Worm (Caenorhabditis elegans) whole organism, L4 larva: Measurements from ENCODE around the gene seb-3.

Source experiments
- D1046.2 ChIP-seq: fragments of 200-800 bp; sonication (Bioruptor generic); IDR thresholded peaks from 2 replicates; pipeline ENCODE4 v1.3.6; 2022; ENCODE audit warnings: missing genetic modification characterization, missing compliant biosample characterization
- ZK337.2 ChIP-seq: fragments of 200-800 bp; sonication (Bioruptor generic); IDR thresholded peaks from 2 replicates; pipeline ENCODE4 v1.3.6; 2022; ENCODE audit warnings: missing genetic modification reagents, missing genetic modification characterization, missing compliant biosample characterization
- aha-1 ChIP-seq: fragments of 150-350 bp; peaks from one replicate; lab custom pipeline; 2014; ENCODE audit warnings: missing biosample characterization, missing genetic modification characterization
- ama-1 ChIP-seq: fragments of 150-350 bp; optimal IDR thresholded peaks from 2 replicates; lab custom pipeline; 2014; ENCODE audit warnings: inconsistent platforms, mixed read lengths
- ces-1 ChIP-seq: fragments of 150-350 bp; sonication (generic microtip); optimal IDR thresholded peaks from 4 replicates; lab custom pipeline; 2014; ENCODE audit warnings: missing biosample characterization, missing genetic modification reagents, missing genetic modification characterization
- dmd-6 ChIP-seq: fragments of 200-800 bp; sonication (Bioruptor generic); IDR thresholded peaks from 2 replicates; pipeline ENCODE4 v1.3.6; 2022; ENCODE audit warnings: missing genetic modification reagents, missing genetic modification characterization, missing compliant biosample characterization
- duxl-1 ChIP-seq: sonication (generic microtip); optimal IDR thresholded peaks from 2 replicates; lab custom pipeline; 2016; ENCODE audit warnings: mild to moderate bottlenecking, missing genetic modification characterization, moderate library complexity, missing compliant biosample characterization; ENCODE audit not compliant: poor library complexity
- dve-1 ChIP-seq: sonication (generic microtip); optimal IDR thresholded peaks from 2 replicates; lab custom pipeline; 2017; ENCODE audit warnings: antibody characterized with exemption, mild to moderate bottlenecking, missing genetic modification characterization, missing compliant biosample characterization; ENCODE audit not compliant: insufficient read depth
- egl-43 ChIP-seq: fragments of 200-800 bp; sonication (Bioruptor generic); IDR thresholded peaks from 2 replicates; pipeline ENCODE4 v1.3.6; 2022; ENCODE audit warnings: missing genetic modification reagents, missing genetic modification characterization, missing compliant biosample characterization
- fkh-10 ChIP-seq: fragments of 150-350 bp; optimal IDR thresholded peaks from 2 replicates; lab custom pipeline; 2014; ENCODE audit warnings: missing biosample characterization, missing genetic modification reagents, missing genetic modification characterization
- fos-1 ChIP-seq: fragments of 150-350 bp; optimal IDR thresholded peaks from 2 replicates; lab custom pipeline; 2014; ENCODE audit warnings: missing biosample characterization, missing genetic modification characterization
- lin-1 ChIP-seq: fragments of 200-800 bp; sonication (Bioruptor generic); IDR thresholded peaks from 2 replicates; pipeline ENCODE4 v1.3.6; 2022; ENCODE audit warnings: missing genetic modification reagents, missing genetic modification characterization, missing compliant biosample characterization
- lin-15B ChIP-seq: fragments of 150-350 bp; sonication (generic microtip); optimal IDR thresholded peaks from 3 replicates; lab custom pipeline; 2014; ENCODE audit warnings: missing biosample characterization, missing genetic modification characterization
- lin-29 ChIP-seq: fragments of 200-800 bp; sonication (Bioruptor generic); IDR thresholded peaks from 2 replicates; pipeline ENCODE4 v1.3.6; 2022; ENCODE audit warnings: missing genetic modification reagents, missing genetic modification characterization, missing compliant biosample characterization
- lsy-2 ChIP-seq, 2 experiments: fragments of 150-350 bp in 1 of 2; sonication (generic microtip) in 1 of 2; optimal IDR thresholded peaks; 2 replicates each; lab custom pipeline; 2014 to 2017; ENCODE audit warnings: missing biosample characterization in 2 of 2, missing genetic modification characterization in 2 of 2
- mep-1 ChIP-seq: fragments of 150-350 bp; sonication (generic microtip); optimal IDR thresholded peaks from 3 replicates; lab custom pipeline; 2014; ENCODE audit warnings: missing biosample characterization, missing genetic modification characterization
- mes-2 ChIP-seq: sonication (generic microtip); optimal IDR thresholded peaks from 2 replicates; lab custom pipeline; 2016; ENCODE audit warnings: missing genotype, mild to moderate bottlenecking, missing genetic modification characterization, missing compliant biosample characterization; ENCODE audit not compliant: poor library complexity, severe bottlenecking
- nhr-102 ChIP-seq: sonication (generic microtip); optimal IDR thresholded peaks from 2 replicates; lab custom pipeline; 2016; ENCODE audit warnings: mild to moderate bottlenecking, missing genetic modification characterization, moderate library complexity, missing compliant biosample characterization
- nhr-111 ChIP-seq: fragments of 200-800 bp; sonication (Bioruptor generic); optimal IDR thresholded peaks from 2 replicates; lab custom pipeline; 2018; ENCODE audit warnings: mild to moderate bottlenecking, missing genetic modification characterization, missing compliant biosample characterization
- nhr-41 ChIP-seq: fragments of 200-800 bp; sonication (Bioruptor generic); IDR thresholded peaks from 2 replicates; pipeline ENCODE4 v1.3.6; 2022; ENCODE audit warnings: missing genetic modification reagents, missing genetic modification characterization, missing compliant biosample characterization
- nhr-42 ChIP-seq: fragments of 200-800 bp; sonication (Bioruptor generic); IDR thresholded peaks from 2 replicates; pipeline ENCODE4 v1.3.6; 2022; ENCODE audit warnings: missing genetic modification characterization, missing compliant biosample characterization
- nhr-48 ChIP-seq: sonication (generic microtip); optimal IDR thresholded peaks from 2 replicates; lab custom pipeline; 2016; ENCODE audit warnings: mild to moderate bottlenecking, missing genetic modification characterization, missing compliant biosample characterization
- nhr-6 ChIP-seq: fragments of 150-350 bp; optimal IDR thresholded peaks from 2 replicates; lab custom pipeline; 2014; ENCODE audit warnings: missing biosample characterization, missing genetic modification characterization
- nhr-77 ChIP-seq: fragments of 150-350 bp; optimal IDR thresholded peaks from 2 replicates; lab custom pipeline; 2014; ENCODE audit warnings: missing biosample characterization, missing genetic modification characterization
- pha-4 ChIP-seq, 2 experiments: fragments of 150-350 bp in 1 of 2; fragments of 200-800 bp in 1 of 2; sonication (Bioruptor generic) in 1 of 2; IDR thresholded peaks in 1 of 2; optimal IDR thresholded peaks in 1 of 2; 2 replicates each; pipeline versions ENCODE4 v1.3.6 to Lab custom; 2014 to 2022; ENCODE audit warnings: missing genetic modification characterization in 2 of 2, missing genetic modification reagents in 2 of 2, missing biosample characterization in 1 of 2, missing compliant biosample characterization in 1 of 2
- saeg-2 ChIP-seq: fragments of 200-800 bp; sonication (Bioruptor generic); IDR thresholded peaks from 2 replicates; pipeline ENCODE4 v1.3.6; 2022; ENCODE audit warnings: missing genetic modification reagents, missing genetic modification characterization, missing compliant biosample characterization
- spr-1 ChIP-seq: sonication (generic microtip); optimal IDR thresholded peaks from 2 replicates; lab custom pipeline; 2016; ENCODE audit warnings: mild to moderate bottlenecking, missing genetic modification characterization, missing compliant biosample characterization
- unc-62 ChIP-seq, 3 experiments: fragments of 150-350 bp in 1 of 3; sonication (generic microtip); optimal IDR thresholded peaks in 2 of 3; peaks in 1 of 3; 1 replicate in 1 of 3; 2 replicates in 2 of 3; lab custom pipeline; 2014 to 2017; ENCODE audit warnings: missing biosample characterization in 3 of 3, missing genetic modification characterization in 3 of 3, missing genetic modification reagents in 3 of 3, missing genotype in 1 of 3
- vab-7 ChIP-seq: fragments of 200-800 bp; sonication (Bioruptor generic); IDR thresholded peaks from 2 replicates; pipeline ENCODE4 v1.3.6; 2022; ENCODE audit warnings: missing genetic modification reagents, missing genetic modification characterization, missing compliant biosample characterization
- zfp-3 ChIP-seq: fragments of 200-800 bp; sonication (Bioruptor generic); conservative IDR thresholded peaks from 2 replicates; pipeline ENCODE4 v1.3.6; 2022; ENCODE audit warnings: missing genetic modification reagents, missing genetic modification characterization, missing compliant biosample characterization
- zip-2 ChIP-seq: fragments of 150-350 bp; optimal IDR thresholded peaks from 2 replicates; lab custom pipeline; 2014; ENCODE audit warnings: missing biosample characterization, missing genetic modification characterization
- ztf-11 ChIP-seq: fragments of 150-350 bp; optimal IDR thresholded peaks from 2 replicates; lab custom pipeline; 2014; ENCODE audit warnings: missing biosample characterization, missing genetic modification characterization

The seb-3 gene

ce11 chrX:15006847-15007358 is 19.2 kb upstream of the seb-3 start, which contains the start of gene ergi-2 (continued):
- TF ChIP-seq nhr-48 (tag; lab: Kevin White, UChicago), result no peak
- no peak for TF ChIP-seq nhr-111 (GFP tag; lab: Kevin White, UChicago)
- TF ChIP-seq nhr-6, result peak; percentile 12
- TF ChIP-seq mes-2 (tag; lab: Kevin White, UChicago), result peak; percentile 57
- TF ChIP-seq duxl-1 (tag; lab: Kevin White, UChicago), result no peak
- TF ChIP-seq zip-2 (tag; lab: Kevin White, UChicago), result no peak
- no peak for TF ChIP-seq lin-29
- TF ChIP-seq ces-1, result no peak
- no peak for TF ChIP-seq lin-1 (GFP tag; lab: Robert Waterston, UW)
- no peak for TF ChIP-seq ztf-11 (tag; lab: Kevin White, UChicago)
- TF ChIP-seq lin-15B (tag; lab: Kevin White, UChicago), result no peak
- TF ChIP-seq lsy-2 (tag; optimal IDR thresholded peaks at IDR 0.05; lab: Kevin White, UChicago), result peak in 1 of 2 experiments; percentile 22
- TF ChIP-seq vab-7 (GFP tag; lab: Robert Waterston, UW), result no peak
- TF ChIP-seq spr-1 (tag; lab: Kevin White, UChicago), result no peak
- TF ChIP-seq dve-1, result peak; percentile 1
- TF ChIP-seq D1046.2, result no peak
- TF ChIP-seq fos-1 (tag; lab: Kevin White, UChicago), result no peak
- TF ChIP-seq nhr-102, result no peak
- TF ChIP-seq, all 104 proteins: peak for 9

ce11 chrX:15008697-15009096 is 17.4 kb upstream of the seb-3 start:
- TF ChIP-seq pha-4 (GFP tag; IDR thresholded peaks at IDR 0.05; lab: Robert Waterston, UW), result no peak
- no peak for TF ChIP-seq pha-4 (tag; optimal IDR thresholded peaks at IDR 0.05; lab: Kevin White, UChicago)
- TF ChIP-seq unc-62 (GFP tag; optimal IDR thresholded peaks at IDR 0.05 in 1 of 2; lab: Kevin White, UChicago), result peak in 1 of 2 experiments; percentile 8
- no peak for TF ChIP-seq unc-62 (tag; optimal IDR thresholded peaks at IDR 0.05; lab: Kevin White, UChicago)
- no peak for TF ChIP-seq nhr-42
- TF ChIP-seq dmd-6 (GFP tag; lab: Robert Waterston, UW), result no peak
- TF ChIP-seq ZK337.2 (GFP tag; lab: Robert Waterston, UW), result no peak

ce11 chrX:15010941-15011340 is 15.2 kb upstream of the seb-3 start:
- no peak for TF ChIP-seq lin-1 (GFP tag; lab: Robert Waterston, UW)
- TF ChIP-seq spr-1 (tag; lab: Kevin White, UChicago), result no peak
- TF ChIP-seq unc-62 (GFP tag; optimal IDR thresholded peaks at IDR 0.05 in 1 of 2; lab: Kevin White, UChicago), result peak in 1 of 2 experiments; percentile 9
- no peak for TF ChIP-seq unc-62 (tag; optimal IDR thresholded peaks at IDR 0.05; lab: Kevin White, UChicago)
- TF ChIP-seq nhr-77 (tag; lab: Kevin White, UChicago), result no peak
- TF ChIP-seq egl-43 (GFP tag; lab: Robert Waterston, UW), result peak; percentile 20; the same call in 1 of the 2 replicates
- TF ChIP-seq mep-1 (tag; lab: Kevin White, UChicago), result no peak
- no peak for TF ChIP-seq lin-15B (tag; lab: Kevin White, UChicago)
- no peak for TF ChIP-seq saeg-2 (GFP tag; lab: Robert Waterston, UW)
- no peak for TF ChIP-seq nhr-111 (GFP tag; lab: Kevin White, UChicago)
- no peak for TF ChIP-seq ama-1 (lab: Kevin White, UChicago)
- no peak for TF ChIP-seq nhr-41 (GFP tag; lab: Robert Waterston, UW)

- TF ChIP-seq fkh-10 (peak; percentile 49), unc-62 (GFP tag; optimal IDR thresholded peaks at IDR 0.05 in 1 of 2; lab: Kevin White, UChicago) (peak in 1 of 2 experiments; percentile 94), unc-62 (tag; optimal IDR thresholded peaks at IDR 0.05; lab: Kevin White, UChicago) (no peak), ces-1 (peak; percentile 65), nhr-41 (GFP tag; lab: Robert Waterston, UW) (no peak), zfp-3 (GFP tag; lab: Robert Waterston, UW) (no peak), aha-1 (tag; lab: Kevin White, UChicago) (peak; percentile 38), D1046.2 (no peak)
These were observed 14.4 kb upstream of the seb-3 start for ce11 chrX:15011526-15012274.
